Fruit fly (Drosophila melanogaster): ENCODE measurements around the gene Gr64b.

The Gr64b gene

DNA sequence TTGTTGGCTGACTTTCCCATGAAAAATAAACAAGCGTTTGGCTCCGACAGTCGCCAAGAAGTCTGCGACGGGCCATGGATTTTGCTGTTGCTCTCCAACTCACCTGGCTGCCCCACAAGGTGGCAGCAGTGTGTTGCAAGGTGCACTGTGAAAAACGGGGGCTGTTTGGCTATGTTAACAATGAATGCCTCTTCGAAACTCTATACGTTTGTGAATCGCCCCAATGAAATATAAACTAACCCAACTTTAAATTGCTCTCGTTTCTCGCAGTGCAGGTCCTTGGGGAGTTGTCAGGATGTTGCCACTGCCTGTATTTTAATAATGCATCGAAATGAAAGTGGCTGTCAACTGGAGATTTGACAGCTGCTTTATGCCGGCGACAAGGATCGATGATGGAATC is 14.1 kb upstream of the Gr64b start (continued):
- peak; percentile 33 for TF ChIP-seq Ets96B (tag; optimal IDR thresholded peaks at IDR 0.05)
- no peak for TF ChIP-seq CG1621 (tag; optimal IDR thresholded peaks at IDR 0.05)
- TF ChIP-seq CG3032 (tag; optimal IDR thresholded peaks at IDR 0.05), result peak; percentile 32
- peak; percentile 66 for TF ChIP-seq Eip78C (GFP tag)
- no peak for TF ChIP-seq fkh (GFP tag; optimal IDR thresholded peaks at IDR 0.05)
- TF ChIP-seq Gug (GFP tag; IDR thresholded peaks at IDR 0.05), result no peak
- no peak for TF ChIP-seq CG4318 (GFP tag; optimal IDR thresholded peaks at IDR 0.05)
- no peak for TF ChIP-seq CG31627 (GFP tag; optimal IDR thresholded peaks at IDR 0.05)
- TF ChIP-seq dac (GFP tag; optimal IDR thresholded peaks at IDR 0.05), result no peak
- TF ChIP-seq esn (GFP tag; optimal IDR thresholded peaks at IDR 0.05), result no peak
- TF ChIP-seq CG16779 (tag; optimal IDR thresholded peaks at IDR 0.05), result no peak
- peak; percentile 4 for TF ChIP-seq OdsH (GFP tag; optimal IDR thresholded peaks at IDR 0.05)
- TF ChIP-seq Sox102F (GFP tag; optimal IDR thresholded peaks at IDR 0.05), result no peak
- TF ChIP-seq CG6163 (GFP tag; IDR thresholded peaks at IDR 0.05), result peak; percentile 60; the same call in 2 of the 3 replicates
- peak; percentile 9 for TF ChIP-seq Hr4 (GFP tag; optimal IDR thresholded peaks at IDR 0.05)
- TF ChIP-seq CG11902 (GFP tag; optimal IDR thresholded peaks at IDR 0.05), result no peak
- no peak for TF ChIP-seq CG9139 (GFP tag; optimal IDR thresholded peaks at IDR 0.05)
- TF ChIP-seq Sox15 (GFP tag; optimal IDR thresholded peaks at IDR 0.05), result no peak
- 0 out of 3 replicates have a peak, but pooled peaks have one; percentile 29 for TF ChIP-seq CG8119 (GFP tag; IDR thresholded peaks at IDR 0.05)
- TF ChIP-seq Met (GFP tag; optimal IDR thresholded peaks at IDR 0.05), result no peak
- no peak for TF ChIP-seq CG8319 (GFP tag; optimal IDR thresholded peaks at IDR 0.05)
- no peak for TF ChIP-seq Eip93F (GFP tag; optimal IDR thresholded peaks at IDR 0.05)
- TF ChIP-seq fd59A (GFP tag; optimal IDR thresholded peaks at IDR 0.05), result no peak
- no peak for TF ChIP-seq topi (GFP tag; optimal IDR thresholded peaks at IDR 0.05)
- no peak for TF ChIP-seq CG6854 (GFP tag; optimal IDR thresholded peaks at IDR 0.05)
- TF ChIP-seq dsx (GFP tag; optimal IDR thresholded peaks at IDR 0.05; ENCODE audit: poor library complexity, severe bottlenecking), result no peak
- TF ChIP-seq eg (GFP tag; IDR thresholded peaks at IDR 0.05), result peak; percentile 63; the same call in 2 of the 3 replicates
- TF ChIP-seq CG11294 (GFP tag; IDR thresholded peaks at IDR 0.05), result 0 out of 2 replicates have a peak, but pooled peaks have one; percentile 11
- TF ChIP-seq CG10669 (GFP tag; optimal IDR thresholded peaks at IDR 0.05), result peak; percentile 34
- no peak for TF ChIP-seq CG6792 (GFP tag; optimal IDR thresholded peaks at IDR 0.05)
- peak; percentile 6 for TF ChIP-seq CG6276 (GFP tag; optimal IDR thresholded peaks at IDR 0.05)
- no peak for TF ChIP-seq acj6 (GFP tag; optimal IDR thresholded peaks at IDR 0.05)
- TF ChIP-seq Hr39 (GFP tag; optimal IDR thresholded peaks at IDR 0.05), result peak; percentile 16
- no peak for TF ChIP-seq fd85E (GFP tag; optimal IDR thresholded peaks at IDR 0.05)
- TF ChIP-seq net (GFP tag; optimal IDR thresholded peaks at IDR 0.05), result no peak
- no peak for TF ChIP-seq vri (GFP tag; optimal IDR thresholded peaks at IDR 0.05)
- TF ChIP-seq Blimp-1 (GFP tag; optimal IDR thresholded peaks at IDR 0.05), result no peak
- peak; percentile 18 for TF ChIP-seq svp (GFP tag)
- peak; percentile 19 for TF ChIP-seq spab (GFP tag; optimal IDR thresholded peaks at IDR 0.05)

DNA sequence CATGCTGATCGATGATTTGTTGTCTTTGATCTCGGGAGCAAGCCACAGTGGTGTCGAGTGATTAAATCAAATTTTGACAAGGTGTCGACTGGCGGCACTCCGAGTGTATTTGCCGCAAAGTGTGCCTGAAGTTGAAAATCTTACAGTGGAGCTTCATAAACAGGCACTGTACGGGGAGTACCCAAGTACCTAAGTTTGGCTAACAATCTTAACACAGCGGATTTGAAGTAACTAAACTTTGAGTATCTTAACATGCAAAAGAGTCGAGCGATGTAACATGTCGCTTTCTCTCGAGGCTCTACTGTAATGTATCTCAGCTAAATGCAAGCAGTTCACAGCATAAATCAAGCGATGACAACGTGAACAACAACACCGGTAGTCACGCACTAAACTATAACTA is 11.7 kb upstream of the Gr64b start:
- TF ChIP-seq Eip93F (GFP tag; optimal IDR thresholded peaks at IDR 0.05) (no peak), vri (GFP tag; optimal IDR thresholded peaks at IDR 0.05) (no peak), Lpt (GFP tag; optimal IDR thresholded peaks at IDR 0.05) (no peak), cyc (GFP tag; optimal IDR thresholded peaks at IDR 0.05) (no peak), CG4318 (GFP tag; optimal IDR thresholded peaks at IDR 0.05) (peak; percentile 12), CG10631 (GFP tag; optimal IDR thresholded peaks at IDR 0.05) (peak; percentile 17), net (GFP tag; optimal IDR thresholded peaks at IDR 0.05) (no peak), CG32006 (GFP tag; optimal IDR thresholded peaks at IDR 0.05) (peak; percentile 38), Met (GFP tag; optimal IDR thresholded peaks at IDR 0.05) (no peak), fkh (GFP tag; optimal IDR thresholded peaks at IDR 0.05) (no peak), CG3032 (tag; optimal IDR thresholded peaks at IDR 0.05) (peak; percentile 16), Gug (GFP tag; IDR thresholded peaks at IDR 0.05) (peak; percentile 27; the same call in 1 of the 2 replicates), Ets21C (GFP tag; optimal IDR thresholded peaks at IDR 0.05) (no peak), CG16779 (tag; optimal IDR thresholded peaks at IDR 0.05) (no peak), CG3919 (GFP tag; optimal IDR thresholded peaks at IDR 0.05) (peak; percentile 55), CG6163 (GFP tag; IDR thresholded peaks at IDR 0.05) (peak; percentile 68; the same call in 2 of the 3 replicates), CG11902 (GFP tag; optimal IDR thresholded peaks at IDR 0.05) (no peak), CG34406 (GFP tag; optimal IDR thresholded peaks at IDR 0.05) (no peak), CG6792 (GFP tag; optimal IDR thresholded peaks at IDR 0.05) (no peak), ss (GFP tag; optimal IDR thresholded peaks at IDR 0.05) (no peak), acj6 (GFP tag; optimal IDR thresholded peaks at IDR 0.05) (peak; percentile 14), eg (GFP tag; IDR thresholded peaks at IDR 0.05) (peak; percentile 61; the same call in 2 of the 3 replicates), CG11762 (GFP tag; optimal IDR thresholded peaks at IDR 0.05; ENCODE audit: insufficient read depth) (no peak), CG6276 (GFP tag; optimal IDR thresholded peaks at IDR 0.05) (no peak), CG6808 (GFP tag; optimal IDR thresholded peaks at IDR 0.05) (no peak), CG1621 (tag; optimal IDR thresholded peaks at IDR 0.05) (no peak), Ets96B (tag; optimal IDR thresholded peaks at IDR 0.05) (no peak), fd59A (GFP tag; optimal IDR thresholded peaks at IDR 0.05) (peak; percentile 15)

Data from whole organism, prepupa.